Worm (Caenorhabditis elegans) whole organism, L1 larva: ENCODE results near the gene npp-5.

Experiments
- C04F5.9 ChIP-seq: sonication (generic microtip); optimal IDR thresholded peaks from 2 replicates; lab custom pipeline; 2016; ENCODE audit warnings: missing genetic modification characterization, missing compliant biosample characterization
- C16A3.4 ChIP-seq: fragments of 150-350 bp; optimal IDR thresholded peaks from 2 replicates; lab custom pipeline; 2014; ENCODE audit warnings: missing biosample characterization, missing genetic modification characterization
- C34B4.2 ChIP-seq: sonication (generic microtip); optimal IDR thresholded peaks from 2 replicates; lab custom pipeline; 2017; ENCODE audit warnings: mild to moderate bottlenecking, missing genetic modification characterization, missing compliant biosample characterization
- Y116A8C.19 ChIP-seq: sonication (generic microtip); optimal IDR thresholded peaks from 2 replicates; lab custom pipeline; 2016; ENCODE audit warnings: missing compliant biosample characterization, missing genetic modification characterization, borderline replicate concordance
- aha-1 ChIP-seq: fragments of 150-350 bp; optimal IDR thresholded peaks from 2 replicates; lab custom pipeline; 2014; ENCODE audit warnings: missing biosample characterization, missing genetic modification characterization
- aly-2 ChIP-seq: fragments of 150-350 bp; optimal IDR thresholded peaks from 2 replicates; lab custom pipeline; 2014; ENCODE audit warnings: missing biosample characterization, missing genetic modification characterization
- ama-1 ChIP-seq: fragments of 150-350 bp; optimal IDR thresholded peaks from 2 replicates; lab custom pipeline; 2014
- blmp-1 ChIP-seq: fragments of 150-350 bp; optimal IDR thresholded peaks from 2 replicates; lab custom pipeline; 2014; ENCODE audit warnings: missing biosample characterization, missing genetic modification characterization
- ceh-8 ChIP-seq: fragments of 200-800 bp; sonication (Bioruptor generic); optimal IDR thresholded peaks from 2 replicates; lab custom pipeline; 2018; ENCODE audit warnings: mild to moderate bottlenecking, missing genetic modification characterization, moderate library complexity, missing compliant biosample characterization
- ceh-88 ChIP-seq: fragments of 200-800 bp; sonication (Bioruptor generic); IDR thresholded peaks from 2 replicates; pipeline ENCODE4 v1.3.6; 2022; ENCODE audit warnings: missing genetic modification characterization, missing compliant biosample characterization
- ceh-90 ChIP-seq: sonication (generic microtip); optimal IDR thresholded peaks from 2 replicates; lab custom pipeline; 2016; ENCODE audit warnings: missing genetic modification characterization, missing compliant biosample characterization
- dpl-1 ChIP-seq, 3 experiments: fragments of 150-350 bp in 2 of 3; sonication (generic microtip) in 1 of 3; optimal IDR thresholded peaks; 2 replicates each; lab custom pipeline; 2014 to 2017; ENCODE audit warnings: missing biosample characterization in 3 of 3, missing genetic modification characterization in 3 of 3, missing genetic modification reagents in 3 of 3
- efl-3 ChIP-seq: fragments of 200-800 bp; sonication (Bioruptor generic); optimal IDR thresholded peaks from 2 replicates; lab custom pipeline; 2018; ENCODE audit warnings: mild to moderate bottlenecking, missing genetic modification characterization, missing compliant biosample characterization
- egl-27 ChIP-seq, 2 experiments: fragments of 150-350 bp in 1 of 2; sonication (generic microtip); optimal IDR thresholded peaks; 3 replicates each; lab custom pipeline; 2017 to 2018; ENCODE audit warnings: missing biosample characterization in 2 of 2, missing genetic modification characterization in 2 of 2, missing genetic modification reagents in 2 of 2
- elt-2 ChIP-seq: sonication (generic microtip); optimal IDR thresholded peaks from 2 replicates; lab custom pipeline; 2016; ENCODE audit warnings: missing genetic modification characterization, mild to moderate bottlenecking, inconsistent platforms, missing compliant biosample characterization, missing genetic modification reagents
- elt-3 ChIP-seq, 6 experiments: fragments of 150-350 bp in 1 of 6; sonication (generic microtip); optimal IDR thresholded peaks; 2 replicates each; lab custom pipeline; 2017 to 2018; ENCODE audit warnings: missing biosample characterization in 6 of 6, missing genetic modification characterization in 6 of 6, inconsistent platforms in 1 of 6
- fkh-4 ChIP-seq: sonication (generic microtip); optimal IDR thresholded peaks from 2 replicates; lab custom pipeline; 2016; ENCODE audit warnings: missing compliant biosample characterization, missing genetic modification characterization, borderline replicate concordance
- fkh-8 ChIP-seq: sonication (generic microtip); optimal IDR thresholded peaks from 2 replicates; lab custom pipeline; 2016; ENCODE audit warnings: mild to moderate bottlenecking, missing genetic modification characterization, missing compliant biosample characterization
- grh-1 ChIP-seq: fragments of 200-800 bp; sonication (Bioruptor generic); IDR thresholded peaks from 2 replicates; pipeline ENCODE4 v1.3.6; 2022; ENCODE audit warnings: missing genetic modification reagents, missing genetic modification characterization, missing compliant biosample characterization
- hlh-17 ChIP-seq: fragments of 200-800 bp; sonication (Bioruptor generic); optimal IDR thresholded peaks from 2 replicates; lab custom pipeline; 2018; ENCODE audit warnings: missing genetic modification characterization, mild to moderate bottlenecking, missing compliant biosample characterization, moderate library complexity, borderline replicate concordance
- lin-13 ChIP-seq: fragments of 150-350 bp; optimal IDR thresholded peaks from 2 replicates; lab custom pipeline; 2014; ENCODE audit warnings: missing biosample characterization, missing genetic modification reagents, missing genetic modification characterization
- lin-14 ChIP-seq: fragments of 200-800 bp; sonication (Bioruptor generic); optimal IDR thresholded peaks from 2 replicates; lab custom pipeline; 2018; ENCODE audit warnings: mild to moderate bottlenecking, missing genetic modification characterization, moderate library complexity, missing compliant biosample characterization
- lin-35 ChIP-seq, 2 experiments: fragments of 150-350 bp; optimal IDR thresholded peaks; 2 replicates each; lab custom pipeline; 2014; ENCODE audit warnings: missing biosample characterization in 2 of 2, missing genetic modification characterization in 2 of 2, missing genetic modification reagents in 2 of 2
- lin-39 ChIP-seq: fragments of 150-350 bp; optimal IDR thresholded peaks from 2 replicates; lab custom pipeline; 2014; ENCODE audit warnings: missing biosample characterization, missing genetic modification reagents, missing genetic modification characterization
- lir-3 ChIP-seq: sonication (generic microtip); optimal IDR thresholded peaks from 2 replicates; lab custom pipeline; 2016; ENCODE audit warnings: mild to moderate bottlenecking, missing genetic modification characterization, moderate library complexity, missing compliant biosample characterization; ENCODE audit not compliant: poor library complexity
- mab-9 ChIP-seq: fragments of 200-800 bp; sonication (Bioruptor generic); IDR thresholded peaks from 2 replicates; pipeline ENCODE4 v1.3.6; 2022; ENCODE audit warnings: missing genetic modification reagents, missing genetic modification characterization, missing compliant biosample characterization
- mdl-1 ChIP-seq, 2 experiments: fragments of 150-350 bp; optimal IDR thresholded peaks; 2 replicates each; lab custom pipeline; 2014 to 2017; ENCODE audit warnings: missing biosample characterization in 2 of 2, missing genetic modification characterization in 2 of 2, inconsistent platforms in 1 of 2
- mef-2 ChIP-seq: fragments of 150-350 bp; optimal IDR thresholded peaks from 2 replicates; lab custom pipeline; 2014; ENCODE audit warnings: missing biosample characterization, missing genetic modification characterization
- nhr-11 ChIP-seq: fragments of 150-350 bp; optimal IDR thresholded peaks from 2 replicates; lab custom pipeline; 2014; ENCODE audit warnings: missing biosample characterization, missing genetic modification characterization
- nhr-12 ChIP-seq: sonication (generic microtip); optimal IDR thresholded peaks from 2 replicates; lab custom pipeline; 2017; ENCODE audit warnings: missing biosample characterization, missing genetic modification characterization
- nhr-19 ChIP-seq: fragments of 200-800 bp; sonication (Bioruptor generic); conservative IDR thresholded peaks from 2 replicates; pipeline ENCODE4 v1.3.6; 2022; ENCODE audit warnings: missing genetic modification characterization, missing compliant biosample characterization
- nhr-20 ChIP-seq: sonication (generic microtip); optimal IDR thresholded peaks from 2 replicates; lab custom pipeline; 2016; ENCODE audit warnings: mild to moderate bottlenecking, missing genetic modification characterization, missing compliant biosample characterization
- nhr-28 ChIP-seq: fragments of 150-350 bp; optimal IDR thresholded peaks from 2 replicates; lab custom pipeline; 2014; ENCODE audit warnings: missing biosample characterization, missing genetic modification characterization
- nhr-76 ChIP-seq: sonication (generic microtip); optimal IDR thresholded peaks from 2 replicates; lab custom pipeline; 2017; ENCODE audit warnings: missing biosample characterization, missing genetic modification characterization
- nhr-85 ChIP-seq: sonication (generic microtip); peaks from one replicate; lab custom pipeline; 2016; ENCODE audit warnings: missing genetic modification characterization, inconsistent platforms, missing compliant biosample characterization
- pag-3 ChIP-seq: sonication (generic microtip); optimal IDR thresholded peaks from 2 replicates; lab custom pipeline; 2017; ENCODE audit warnings: missing genetic modification characterization, mild to moderate bottlenecking, missing compliant biosample characterization, antibody characterized with exemption, borderline replicate concordance; ENCODE audit not compliant: insufficient read depth
- pqm-1 ChIP-seq: sonication (generic microtip); optimal IDR thresholded peaks from 3 replicates; lab custom pipeline; 2017; ENCODE audit warnings: missing biosample characterization, missing genetic modification characterization
- rnt-1 ChIP-seq: sonication (generic microtip); optimal IDR thresholded peaks from 2 replicates; lab custom pipeline; 2016; ENCODE audit warnings: mild to moderate bottlenecking, missing genetic modification characterization, moderate library complexity, missing compliant biosample characterization
- sox-4 ChIP-seq: sonication (generic microtip); optimal IDR thresholded peaks from 2 replicates; lab custom pipeline; 2016; ENCODE audit warnings: missing genetic modification characterization, missing compliant biosample characterization
- sptf-1 ChIP-seq: fragments of 150-350 bp; optimal IDR thresholded peaks from 2 replicates; lab custom pipeline; 2014; ENCODE audit warnings: missing biosample characterization, missing genetic modification characterization
- swsn-7 ChIP-seq: sonication (generic microtip); optimal IDR thresholded peaks from 2 replicates; lab custom pipeline; 2016; ENCODE audit warnings: missing genetic modification characterization, missing compliant biosample characterization
- unc-130 ChIP-seq: fragments of 150-350 bp; optimal IDR thresholded peaks from 2 replicates; lab custom pipeline; 2017; ENCODE audit warnings: missing biosample characterization, missing genetic modification characterization, inconsistent platforms
- unc-62 ChIP-seq: fragments of 150-350 bp; optimal IDR thresholded peaks from 2 replicates; lab custom pipeline; 2014; ENCODE audit warnings: missing biosample characterization, missing genetic modification reagents, missing genetic modification characterization
- vab-15 ChIP-seq: sonication (generic microtip); optimal IDR thresholded peaks from 2 replicates; lab custom pipeline; 2017; ENCODE audit warnings: missing genotype, mild to moderate bottlenecking, missing genetic modification characterization, missing compliant biosample characterization
- zip-4 ChIP-seq: fragments of 200-800 bp; sonication (Bioruptor generic); optimal IDR thresholded peaks from 2 replicates; lab custom pipeline; 2018; ENCODE audit warnings: mild to moderate bottlenecking, missing genetic modification characterization, moderate library complexity, missing compliant biosample characterization
- ztf-11 ChIP-seq, 2 experiments: sonication (generic microtip); optimal IDR thresholded peaks; 2 replicates each; lab custom pipeline; 2016 to 2017; ENCODE audit warnings: missing genetic modification characterization in 2 of 2, missing biosample characterization in 1 of 2, missing compliant biosample characterization in 1 of 2

npp-5 gene

ce11 chrII:11634681-11635527, 35.3 kb upstream of the npp-5 start (continued):
- TF ChIP-seq ceh-8 (GFP tag; lab: Kevin White, UChicago): peak; percentile 65
- TF ChIP-seq C16A3.4 (tag; lab: Kevin White, UChicago): peak; percentile 58
- TF ChIP-seq fkh-4 (tag; lab: Kevin White, UChicago): no peak
- TF ChIP-seq elt-3 (tag; optimal IDR thresholded peaks at IDR 0.05; lab: Kevin White, UChicago): peak in 2 of 6 experiments; percentile 21 to 63
- TF ChIP-seq ztf-11 (tag; optimal IDR thresholded peaks at IDR 0.05; lab: Kevin White, UChicago): peak in 1 of 2 experiments; percentile 61
- TF ChIP-seq hlh-17 (GFP tag; lab: Kevin White, UChicago): no peak
- TF ChIP-seq nhr-20: peak; percentile 81
- no peak for TF ChIP-seq lin-39 (tag; lab: Kevin White, UChicago)
- no peak for TF ChIP-seq pqm-1 (tag; lab: Kevin White, UChicago)
- TF ChIP-seq C34B4.2 (tag; lab: Kevin White, UChicago): peak; percentile 36
- no peak for TF ChIP-seq efl-3 (GFP tag; lab: Kevin White, UChicago)
- TF ChIP-seq mef-2 (tag; lab: Kevin White, UChicago): no peak
- peak; percentile 57 to 66 for TF ChIP-seq lin-35 (GFP tag; optimal IDR thresholded peaks at IDR 0.05; lab: Kevin White, UChicago)
- peak; percentile 14 for TF ChIP-seq sox-4 (tag; lab: Kevin White, UChicago)
- no peak for TF ChIP-seq aly-2
- TF ChIP-seq swsn-7 (tag; lab: Kevin White, UChicago): peak; percentile 85
- TF ChIP-seq Y116A8C.19 (tag; lab: Kevin White, UChicago): no peak
- TF ChIP-seq pag-3: no peak
- peak; percentile 31 for TF ChIP-seq zip-4 (GFP tag; lab: Kevin White, UChicago)
- TF ChIP-seq egl-27 (tag; optimal IDR thresholded peaks at IDR 0.05; lab: Kevin White, UChicago): peak in 1 of 2 experiments; percentile 44
- TF ChIP-seq lin-13: peak; percentile 51
- TF ChIP-seq sptf-1: no peak
- peak; percentile 66 for TF ChIP-seq mab-9 (GFP tag; lab: Robert Waterston, UW)
- TF ChIP-seq ceh-88 (GFP tag; lab: Robert Waterston, UW): peak; percentile 62; the same call in 1 of the 2 replicates
- TF ChIP-seq nhr-11 (tag; lab: Kevin White, UChicago): peak; percentile 19
- TF ChIP-seq nhr-12 (tag; lab: Kevin White, UChicago): no peak
- TF ChIP-seq nhr-76 (tag; lab: Kevin White, UChicago): no peak
- TF ChIP-seq ceh-90 (tag; lab: Kevin White, UChicago): no peak
- no peak for TF ChIP-seq elt-2 (tag; lab: Kevin White, UChicago)
- peak; percentile 8 to 24 (median 12) for TF ChIP-seq dpl-1 (GFP tag; optimal IDR thresholded peaks at IDR 0.05; lab: Kevin White, UChicago)
- peak; percentile 49 for TF ChIP-seq grh-1 (GFP tag; lab: Robert Waterston, UW)
- TF ChIP-seq unc-130: peak; percentile 64
- TF ChIP-seq C04F5.9 (tag; lab: Kevin White, UChicago): no peak
- TF ChIP-seq nhr-85 (tag; lab: Kevin White, UChicago): peak; percentile 86
- peak; percentile 63 for TF ChIP-seq fkh-8
- TF ChIP-seq blmp-1: peak; percentile 11
- TF ChIP-seq ama-1: peak; percentile 54
- TF ChIP-seq mdl-1 (tag; optimal IDR thresholded peaks at IDR 0.05; lab: Kevin White, UChicago): peak in 1 of 2 experiments; percentile 88
- TF ChIP-seq lir-3 (tag; lab: Kevin White, UChicago): peak; percentile 29
- no peak for TF ChIP-seq unc-62 (GFP tag; lab: Kevin White, UChicago)
- peak; percentile 79 for TF ChIP-seq nhr-19 (GFP tag; lab: Robert Waterston, UW)
- TF ChIP-seq vab-15: peak; percentile 20
- TF ChIP-seq aha-1: no peak
- no peak for TF ChIP-seq nhr-28 (tag; lab: Kevin White, UChicago)
- peak; percentile 95 for TF ChIP-seq lin-14
- peak; percentile 81 for TF ChIP-seq rnt-1 (tag; lab: Kevin White, UChicago)
